Worm (Caenorhabditis elegans): ENCODE measurements around the gene C45B11.9.

The C45B11.9 gene

DNA sequence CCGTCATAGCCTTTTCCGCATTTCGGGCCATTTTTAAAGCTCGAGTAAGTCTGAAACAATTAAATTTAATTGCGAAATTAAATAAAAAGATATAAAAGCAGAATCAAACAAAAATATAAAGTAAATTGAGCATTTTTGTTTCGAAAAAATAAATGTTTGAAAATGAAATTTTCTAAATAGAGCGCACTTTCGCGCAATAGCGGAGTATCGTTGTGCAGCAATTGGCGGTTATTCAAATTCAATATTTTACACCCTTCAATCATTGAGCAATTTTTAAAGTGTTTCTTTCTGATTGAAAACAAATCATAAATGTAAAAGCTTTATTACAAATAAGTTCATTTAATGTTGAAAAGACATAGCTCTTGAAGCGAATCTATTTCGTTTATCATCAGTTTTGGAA, 39.5 kb upstream of the C45B11.9 start, which contains the start of gene isy-1 (continued):
- no peak for TF ChIP-seq egl-43 (GFP tag; IDR thresholded peaks at IDR 0.05)
- TF ChIP-seq T26A8.4 (GFP tag; IDR thresholded peaks at IDR 0.05): no peak
- peak; percentile 94 for TF ChIP-seq dpl-1 (GFP tag; optimal IDR thresholded peaks at IDR 0.05)
- TF ChIP-seq attf-4 (tag; optimal IDR thresholded peaks at IDR 0.05): no peak
- no peak for TF ChIP-seq lim-7 (GFP tag; IDR thresholded peaks at IDR 0.05)
- TF ChIP-seq nhr-42 (GFP tag; IDR thresholded peaks at IDR 0.05): no peak
- TF ChIP-seq F44E2.7 (GFP tag; IDR thresholded peaks at IDR 0.05): no peak
- TF ChIP-seq dve-1 (tag; optimal IDR thresholded peaks at IDR 0.05; ENCODE audit: insufficient read depth): no peak
- TF ChIP-seq ces-1 (GFP tag; optimal IDR thresholded peaks at IDR 0.05): peak; percentile 32
- TF ChIP-seq lin-13 (GFP tag; optimal IDR thresholded peaks at IDR 0.05): no peak
- no peak for TF ChIP-seq unc-130 (GFP tag; optimal IDR thresholded peaks at IDR 0.05)
- no peak for TF ChIP-seq R02D3.7 (tag; optimal IDR thresholded peaks at IDR 0.05)
- no peak for TF ChIP-seq spr-3 (GFP tag; optimal IDR thresholded peaks at IDR 0.05)
- TF ChIP-seq nhr-11 (tag; optimal IDR thresholded peaks at IDR 0.05): no peak
- no peak for TF ChIP-seq php-3 (GFP tag; IDR thresholded peaks at IDR 0.05)
- TF ChIP-seq dmd-6 (GFP tag; IDR thresholded peaks at IDR 0.05): no peak
- no peak for TF ChIP-seq nhr-111 (GFP tag; optimal IDR thresholded peaks at IDR 0.05)
- TF ChIP-seq zip-2 (tag; optimal IDR thresholded peaks at IDR 0.05): no peak
- no peak for TF ChIP-seq Y105C5A.15 (GFP tag; IDR thresholded peaks at IDR 0.05)
- TF ChIP-seq zip-11 (GFP tag; IDR thresholded peaks at IDR 0.05): no peak
- TF ChIP-seq tra-1 (GFP tag; IDR thresholded peaks at IDR 0.05): no peak
- TF ChIP-seq Y75B8A.6 (GFP tag; IDR thresholded peaks at IDR 0.05): no peak
- no peak for TF ChIP-seq nhr-10 (tag; optimal IDR thresholded peaks at IDR 0.05)
- TF ChIP-seq zfp-2 (tag; optimal IDR thresholded peaks at IDR 0.05): no peak
- TF ChIP-seq ztf-7 (tag; optimal IDR thresholded peaks at IDR 0.05): no peak

DNA sequence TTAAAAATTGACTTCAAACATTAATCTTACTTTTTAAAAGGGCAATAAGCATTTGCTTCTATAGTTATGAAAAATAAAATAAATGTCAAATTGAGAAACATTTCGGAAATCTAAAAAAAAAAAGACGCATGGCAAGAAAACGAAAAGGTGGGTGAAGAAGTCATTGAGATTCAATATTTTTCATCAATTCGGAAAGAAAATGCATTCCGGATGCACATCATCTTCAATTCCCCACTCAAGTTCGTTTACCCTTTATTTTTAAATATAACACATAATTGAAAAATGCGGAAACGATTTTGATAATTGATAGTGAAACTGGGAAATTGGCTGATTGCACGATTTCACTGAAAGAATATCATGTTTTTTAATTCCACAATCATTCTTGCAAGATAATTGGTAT, 37.7 kb upstream of the C45B11.9 start, which contains the start of gene F53B7.4:
TSS of gene F53B7.4 (minus strand) at position 101 of the 400 bp plus-strand sequence.
- TF ChIP-seq lin-1 (GFP tag; IDR thresholded peaks at IDR 0.05): no peak
- TF ChIP-seq nhr-48 (tag; optimal IDR thresholded peaks at IDR 0.05): no peak
- TF ChIP-seq daf-16 (GFP tag; optimal IDR thresholded peaks at IDR 0.05): no peak
- no peak for TF ChIP-seq daf-16 (tag; optimal IDR thresholded peaks at IDR 0.05)
- no peak for TF ChIP-seq tra-1 (GFP tag; IDR thresholded peaks at IDR 0.05)
- TF ChIP-seq unc-62 (GFP tag; optimal IDR thresholded peaks at IDR 0.05 in 1 of 2): no peak
- TF ChIP-seq unc-62 (tag; optimal IDR thresholded peaks at IDR 0.05): no peak
- TF ChIP-seq ZK337.2 (GFP tag; IDR thresholded peaks at IDR 0.05): no peak
- TF ChIP-seq madf-9 (GFP tag; conservative IDR thresholded peaks at IDR 0.05): no peak
- no peak for TF ChIP-seq spr-3 (GFP tag; optimal IDR thresholded peaks at IDR 0.05)
- no peak for TF ChIP-seq mxl-2 (GFP tag; conservative IDR thresholded peaks at IDR 0.05)
- no peak for TF ChIP-seq gei-8 (GFP tag; optimal IDR thresholded peaks at IDR 0.05)
- no peak for TF ChIP-seq D1046.2 (GFP tag; IDR thresholded peaks at IDR 0.05)
- TF ChIP-seq ceh-20 (GFP tag; IDR thresholded peaks at IDR 0.05): no peak
- TF ChIP-seq zfp-3 (GFP tag; conservative IDR thresholded peaks at IDR 0.05): no peak
- no peak for TF ChIP-seq dmd-8 (GFP tag; IDR thresholded peaks at IDR 0.05)
- no peak for TF ChIP-seq Y5F2A.4 (GFP tag; optimal IDR thresholded peaks at IDR 0.05)
- TF ChIP-seq snpc-1.2 (GFP tag; IDR thresholded peaks at IDR 0.05): no peak
- TF ChIP-seq attf-4 (tag; optimal IDR thresholded peaks at IDR 0.05): no peak
- no peak for TF ChIP-seq hif-1 (tag; optimal IDR thresholded peaks at IDR 0.05)

All from whole organism, L4 larva.